Worm (Caenorhabditis elegans) whole organism, L3 larva: ENCODE data around the gene C39B10.5.

Source experiments
- aly-2 ChIP-seq: fragments of 150-350 bp; optimal IDR thresholded peaks from 2 replicates; lab custom pipeline; 2014; ENCODE audit warnings: missing biosample characterization, missing genetic modification characterization
- ceh-28 ChIP-seq: fragments of 150-350 bp; optimal IDR thresholded peaks from 2 replicates; lab custom pipeline; 2014; ENCODE audit warnings: missing biosample characterization, missing genetic modification reagents, missing genetic modification characterization
- ceh-82 ChIP-seq: fragments of 150-350 bp; optimal IDR thresholded peaks from 2 replicates; lab custom pipeline; 2014; ENCODE audit warnings: missing biosample characterization, missing genetic modification characterization
- daf-12 ChIP-seq: fragments of 150-350 bp; optimal IDR thresholded peaks from 2 replicates; lab custom pipeline; 2014; ENCODE audit warnings: missing biosample characterization, missing genetic modification reagents, missing genetic modification characterization
- egl-27 ChIP-seq: sonication (generic microtip); optimal IDR thresholded peaks from 4 replicates; lab custom pipeline; 2017; ENCODE audit warnings: missing biosample characterization, missing genetic modification reagents, missing genetic modification characterization
- egl-5 ChIP-seq: fragments of 150-350 bp; optimal IDR thresholded peaks from 2 replicates; lab custom pipeline; 2017; ENCODE audit warnings: missing biosample characterization, missing genetic modification reagents, missing genetic modification characterization, inconsistent platforms
- hmg-11 ChIP-seq: sonication (generic microtip); optimal IDR thresholded peaks from 2 replicates; lab custom pipeline; 2016; ENCODE audit warnings: missing genetic modification characterization, missing compliant biosample characterization
- lin-15B ChIP-seq: fragments of 150-350 bp; optimal IDR thresholded peaks from 2 replicates; lab custom pipeline; 2014; ENCODE audit warnings: missing biosample characterization, missing genetic modification characterization
- lin-39 ChIP-seq: fragments of 150-350 bp; optimal IDR thresholded peaks from 2 replicates; lab custom pipeline; 2018; ENCODE audit warnings: missing biosample characterization, missing genetic modification reagents, missing genetic modification characterization
- nfya-1 ChIP-seq: sonication (generic microtip); optimal IDR thresholded peaks from 2 replicates; lab custom pipeline; 2017; ENCODE audit warnings: missing genetic modification characterization, mild to moderate bottlenecking, missing compliant biosample characterization, antibody characterized with exemption, moderate library complexity; ENCODE audit not compliant: insufficient read depth
- nhr-11 ChIP-seq: fragments of 150-350 bp; optimal IDR thresholded peaks from 2 replicates; lab custom pipeline; 2014; ENCODE audit warnings: missing biosample characterization, missing genetic modification characterization
- nhr-28 ChIP-seq: fragments of 150-350 bp; optimal IDR thresholded peaks from 2 replicates; lab custom pipeline; 2014; ENCODE audit warnings: missing biosample characterization, missing genetic modification characterization
- nhr-77 ChIP-seq: fragments of 150-350 bp; optimal IDR thresholded peaks from 2 replicates; lab custom pipeline; 2014; ENCODE audit warnings: missing biosample characterization, missing genetic modification characterization
- pha-4 ChIP-seq: fragments of 150-350 bp; optimal IDR thresholded peaks from 2 replicates; lab custom pipeline; 2014; ENCODE audit warnings: missing biosample characterization, missing genetic modification reagents, missing genetic modification characterization
- pqm-1 ChIP-seq: fragments of 150-350 bp; optimal IDR thresholded peaks from 2 replicates; lab custom pipeline; 2017; ENCODE audit warnings: missing biosample characterization, missing genetic modification characterization, inconsistent platforms
- unc-62 ChIP-seq: fragments of 150-350 bp; sonication (generic microtip); optimal IDR thresholded peaks from 4 replicates; lab custom pipeline; 2014; ENCODE audit warnings: missing biosample characterization, missing genetic modification reagents, missing genetic modification characterization
- zag-1 ChIP-seq: fragments of 150-350 bp; optimal IDR thresholded peaks from 2 replicates; lab custom pipeline; 2014; ENCODE audit warnings: missing biosample characterization, missing genetic modification characterization
- ztf-11 ChIP-seq: fragments of 150-350 bp; optimal IDR thresholded peaks from 2 replicates; lab custom pipeline; 2014; ENCODE audit warnings: missing biosample characterization, missing genetic modification characterization
- ztf-4 ChIP-seq: fragments of 150-350 bp; optimal IDR thresholded peaks from 2 replicates; lab custom pipeline; 2014; ENCODE audit warnings: missing biosample characterization, missing genetic modification characterization

C39B10.5 gene

DNA sequence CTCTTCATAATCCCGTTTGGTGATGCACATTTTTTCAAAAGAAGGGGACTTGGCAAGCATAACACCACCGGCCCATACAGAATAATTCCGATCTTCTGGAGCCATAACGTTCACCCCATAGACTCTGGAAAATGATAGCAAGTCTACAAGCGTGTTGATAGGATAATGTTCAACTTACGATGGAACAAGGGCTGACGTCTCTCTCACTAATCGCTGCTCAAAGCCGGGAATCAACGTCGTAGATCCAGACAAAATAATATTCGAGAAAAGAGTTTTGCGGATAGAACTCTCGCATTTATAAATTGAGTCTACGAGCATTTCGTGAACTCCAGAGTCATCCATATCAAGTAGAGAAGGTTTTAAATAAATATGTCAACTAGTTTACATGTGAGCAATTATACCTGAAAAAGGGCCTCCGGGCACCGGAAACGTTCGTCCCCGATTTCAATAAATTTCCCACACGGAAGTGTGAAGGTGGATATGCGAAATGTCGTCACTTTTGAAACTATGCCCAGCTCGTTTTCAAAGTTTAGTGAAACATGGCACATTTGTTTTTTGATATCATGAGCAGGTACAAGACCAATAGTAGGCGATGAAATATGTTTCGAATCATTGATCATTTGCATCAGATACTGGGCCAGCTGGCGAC lies 44.9 kb downstream of the C39B10.5 start:
- no peak for TF ChIP-seq unc-62 (GFP tag; lab: Kevin White, UChicago)
- no peak for TF ChIP-seq nfya-1
- TF ChIP-seq nhr-28 (tag; lab: Kevin White, UChicago): no peak
- no peak for TF ChIP-seq pha-4 (tag; lab: Kevin White, UChicago)
- TF ChIP-seq lin-15B: no peak
- no peak for TF ChIP-seq ceh-82 (tag; lab: Kevin White, UChicago)
- no peak for TF ChIP-seq egl-27 (tag; lab: Kevin White, UChicago)
- no peak for TF ChIP-seq hmg-11 (tag; lab: Kevin White, UChicago)
- TF ChIP-seq zag-1 (tag; lab: Kevin White, UChicago): no peak
- no peak for TF ChIP-seq ceh-28 (tag; lab: Kevin White, UChicago)
- no peak for TF ChIP-seq daf-12 (tag; lab: Kevin White, UChicago)
- TF ChIP-seq nhr-11 (tag; lab: Kevin White, UChicago): no peak
- TF ChIP-seq ztf-4 (tag; lab: Kevin White, UChicago): no peak
- TF ChIP-seq lin-39: no peak
- TF ChIP-seq egl-5 (tag; lab: Kevin White, UChicago): no peak
- TF ChIP-seq ztf-11 (tag; lab: Kevin White, UChicago): no peak
- no peak for TF ChIP-seq aly-2 (tag; lab: Kevin White, UChicago)
- TF ChIP-seq pqm-1 (tag; lab: Kevin White, UChicago): no peak
- no peak for TF ChIP-seq nhr-77
